Worm (Caenorhabditis elegans): ENCODE data around the gene swsn-4.
A peak's percentile ranks its signal among the peaks of the same experiment; 100 is the strongest.

- TF ChIP-seq madf-10 (tag; optimal IDR thresholded peaks at IDR 0.05) (no peak), madf-6 (GFP tag; IDR thresholded peaks at IDR 0.05) (no peak), cebp-2 (GFP tag; IDR thresholded peaks at IDR 0.05) (no peak), F57A8.1 (GFP tag; optimal IDR thresholded peaks at IDR 0.05) (no peak), hmg-1.2 (GFP tag; IDR thresholded peaks at IDR 0.05) (peak; percentile 100), hsf-1 (GFP tag; IDR thresholded peaks at IDR 0.05) (no peak), egrh-3 (GFP tag; IDR thresholded peaks at IDR 0.05) (no peak)
Observed at ce11 chrIV:11125200-11125599, 624 bp upstream of the swsn-4 start.
